Worm (Caenorhabditis elegans): ENCODE measurements around the gene K08D10.14.

DNA sequence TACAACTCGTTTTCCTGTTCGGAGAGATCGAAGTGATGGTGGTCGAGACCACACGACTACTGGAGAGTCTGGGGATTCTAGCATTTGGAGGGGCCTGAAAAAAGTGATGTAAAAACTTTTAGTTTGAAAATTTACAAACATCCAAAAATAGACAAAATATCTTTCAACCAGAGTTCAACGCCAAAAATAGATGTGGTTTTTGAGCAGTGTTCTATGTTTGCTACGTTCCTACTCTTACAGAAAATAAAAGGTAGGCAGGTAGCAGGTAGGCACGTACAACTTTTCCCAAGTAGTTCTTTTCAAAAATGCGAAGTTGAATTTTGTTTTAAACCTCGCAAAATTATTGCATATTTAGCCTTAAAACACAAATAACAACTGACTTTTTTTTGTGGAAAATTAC lies 42.4 kb upstream of the K08D10.14 start, which contains the start of gene F49F1.14:
- TF ChIP-seq fos-1 (tag; optimal IDR thresholded peaks at IDR 0.05) (no peak), ceh-82 (tag; optimal IDR thresholded peaks at IDR 0.05) (no peak), skn-1 (tag; optimal IDR thresholded peaks at IDR 0.05) (no peak)

Data from whole organism, L4 larva.